Fruit fly (Drosophila melanogaster) whole organism, embryonic: ENCODE measurements around the gene mRRF2.
A peak's percentile ranks its signal among the peaks of the same experiment; 100 is the strongest.

ENCODE experiments used
- Aef1 ChIP-seq: fragments of 200-800 bp; sonication (Bioruptor generic); IDR thresholded peaks from 3 replicates; pipeline ENCODE4 v1.3.6; 2022; ENCODE audit warnings: missing biosample characterization, missing genetic modification characterization
- Bdp1 ChIP-seq: fragments of 200-800 bp; sonication (Bioruptor generic); optimal IDR thresholded peaks from 3 replicates; lab custom pipeline; 2016; ENCODE audit warnings: missing biosample characterization, missing genetic modification characterization
- BtbVII ChIP-seq: fragments of 200-800 bp; sonication (Bioruptor generic); optimal IDR thresholded peaks from 3 replicates; lab custom pipeline; 2017; ENCODE audit warnings: missing biosample characterization, mild to moderate bottlenecking, missing genetic modification characterization
- CG10366 ChIP-seq: fragments of 200-800 bp; sonication (Bioruptor generic); IDR thresholded peaks from 2 replicates; pipeline ENCODE4 v1.3.6; 2022; ENCODE audit warnings: missing biosample characterization, missing genetic modification characterization
- CG11247 ChIP-seq: fragments of 200-800 bp; sonication (Bioruptor generic); IDR thresholded peaks from 2 replicates; pipeline ENCODE4 v1.3.6; 2022; ENCODE audit warnings: missing biosample characterization, missing genetic modification characterization
- CG12391 ChIP-seq: fragments of 200-800 bp; sonication (Bioruptor generic); optimal IDR thresholded peaks from 3 replicates; lab custom pipeline; 2018; ENCODE audit warnings: missing biosample characterization, mild to moderate bottlenecking, missing genetic modification characterization, moderate library complexity
- CG14050 ChIP-seq: fragments of 200-800 bp; sonication (Bioruptor generic); IDR thresholded peaks from 3 replicates; pipeline ENCODE4 v1.3.6; 2022; ENCODE audit warnings: missing biosample characterization, missing genetic modification characterization
- CG14710 ChIP-seq: fragments of 200-800 bp; sonication (Bioruptor generic); optimal IDR thresholded peaks from 3 replicates; lab custom pipeline; 2019; ENCODE audit warnings: missing biosample characterization, mild to moderate bottlenecking, missing genetic modification characterization, moderate library complexity
- CG15269 ChIP-seq: fragments of 200-800 bp; sonication (Bioruptor generic); optimal IDR thresholded peaks from 2 replicates; lab custom pipeline; 2018; ENCODE audit warnings: missing biosample characterization, mild to moderate bottlenecking, missing genetic modification characterization, moderate library complexity
- CG15514 ChIP-seq: fragments of 200-800 bp; sonication (Bioruptor generic); optimal IDR thresholded peaks from 3 replicates; lab custom pipeline; 2017; ENCODE audit warnings: missing biosample characterization, missing genetic modification characterization, mild to moderate bottlenecking, moderate library complexity, missing genetic modification reagents
- CG17359 ChIP-seq: fragments of 200-800 bp; sonication (Bioruptor generic); optimal IDR thresholded peaks from 3 replicates; lab custom pipeline; 2018; ENCODE audit warnings: missing biosample characterization, mild to moderate bottlenecking, missing genetic modification characterization, moderate library complexity
- CG18599 ChIP-seq: fragments of 200-800 bp; sonication (Bioruptor generic); optimal IDR thresholded peaks from 3 replicates; lab custom pipeline; 2017; ENCODE audit warnings: missing biosample characterization, missing genetic modification characterization, mild to moderate bottlenecking, moderate library complexity, missing genetic modification reagents
- CG2875 ChIP-seq: fragments of 200-800 bp; sonication (Bioruptor generic); optimal IDR thresholded peaks from 2 replicates; lab custom pipeline; 2017; ENCODE audit warnings: missing biosample characterization, mild to moderate bottlenecking, missing genetic modification characterization, missing genetic modification reagents
- CG33213 ChIP-seq: fragments of 200-800 bp; sonication (Bioruptor generic); optimal IDR thresholded peaks from 3 replicates; lab custom pipeline; 2016; ENCODE audit warnings: missing biosample characterization, missing genetic modification characterization
- CG34376 ChIP-seq: fragments of 200-800 bp; sonication (Bioruptor generic); optimal IDR thresholded peaks from 2 replicates; lab custom pipeline; 2018; ENCODE audit warnings: missing biosample characterization, mild to moderate bottlenecking, missing genetic modification characterization
- CG3726 ChIP-seq: fragments of 200-800 bp; sonication (Bioruptor generic); IDR thresholded peaks from 3 replicates; pipeline ENCODE4, ENCODE4 v1.3.6; 2022; ENCODE audit warnings: missing biosample characterization, missing genetic modification characterization
- CG43689 ChIP-seq: fragments of 200-800 bp; sonication (Bioruptor generic); IDR thresholded peaks from 2 replicates; pipeline ENCODE4 v1.3.6; 2022; ENCODE audit warnings: missing biosample characterization, missing genetic modification characterization
- CG4820 ChIP-seq: fragments of 200-800 bp; sonication (Bioruptor generic); optimal IDR thresholded peaks from 3 replicates; lab custom pipeline; 2016; ENCODE audit warnings: missing biosample characterization, missing genetic modification characterization
- CG4854 ChIP-seq: fragments of 200-800 bp; sonication (Bioruptor generic); optimal IDR thresholded peaks from 2 replicates; lab custom pipeline; 2016; ENCODE audit warnings: missing biosample characterization, missing genetic modification characterization, inconsistent platforms
- CG6254 ChIP-seq: fragments of 200-800 bp; sonication (Bioruptor generic); optimal IDR thresholded peaks from 3 replicates; lab custom pipeline; 2017; ENCODE audit warnings: mild to moderate bottlenecking, missing biosample characterization, missing genetic modification reagents, missing genetic modification characterization
- CG6683 ChIP-seq: fragments of 200-800 bp; sonication (Bioruptor generic); optimal IDR thresholded peaks from 2 replicates; lab custom pipeline; 2017; ENCODE audit warnings: missing biosample characterization, mild to moderate bottlenecking, missing genetic modification characterization, missing genetic modification reagents
- CG6689 ChIP-seq: fragments of 200-800 bp; sonication (Bioruptor generic); IDR thresholded peaks from 2 replicates; pipeline ENCODE4 v1.3.6; 2022; ENCODE audit warnings: missing biosample characterization, missing genetic modification characterization
- CG8944 ChIP-seq: fragments of 200-800 bp; sonication (Bioruptor generic); optimal IDR thresholded peaks from 3 replicates; lab custom pipeline; 2016; ENCODE audit warnings: missing biosample characterization, missing genetic modification characterization
- CG9727 ChIP-seq: fragments of 200-800 bp; sonication (Bioruptor generic); optimal IDR thresholded peaks from 3 replicates; lab custom pipeline; 2017; ENCODE audit warnings: missing biosample characterization, mild to moderate bottlenecking, missing genetic modification characterization
- CHES-1-like ChIP-seq: fragments of 200-800 bp; sonication (Bioruptor generic); optimal IDR thresholded peaks from 2 replicates; lab custom pipeline; 2016; ENCODE audit warnings: missing biosample characterization, missing genetic modification characterization
- Chrac-16 ChIP-seq: fragments of 200-800 bp; sonication (Bioruptor generic); optimal IDR thresholded peaks from 3 replicates; lab custom pipeline; 2016; ENCODE audit warnings: missing biosample characterization, missing genetic modification characterization
- D ChIP-seq, 2 experiments: fragments of 200-800 bp in 1 of 2; fragments of >200 bp in 1 of 2; sonication (Bioruptor generic) in 1 of 2; optimal IDR thresholded peaks; 2 replicates in 1 of 2; 3 replicates in 1 of 2; lab custom pipeline; 2017; ENCODE audit warnings: mild to moderate bottlenecking in 1 of 2, missing biosample characterization in 1 of 2, missing genetic modification characterization in 1 of 2, missing genetic modification reagents in 1 of 2
- ERR ChIP-seq: fragments of 200-800 bp; sonication (Bioruptor generic); optimal IDR thresholded peaks from 2 replicates; lab custom pipeline; 2016; ENCODE audit warnings: missing biosample characterization, missing genetic modification characterization
- Fer1 ChIP-seq: fragments of 200-800 bp; sonication (Bioruptor generic); optimal IDR thresholded peaks from 2 replicates; lab custom pipeline; 2017; ENCODE audit warnings: missing biosample characterization, mild to moderate bottlenecking, missing genetic modification characterization
- NC2β ChIP-seq: fragments of 200-800 bp; sonication (Bioruptor generic); optimal IDR thresholded peaks from 2 replicates; lab custom pipeline; 2016; ENCODE audit warnings: missing biosample characterization, missing genetic modification characterization
- aop ChIP-seq: fragments of 200-800 bp; sonication (Bioruptor generic); IDR thresholded peaks from 2 replicates; pipeline ENCODE4 v1.3.6; 2022; ENCODE audit warnings: missing biosample characterization, missing genetic modification characterization
- chif ChIP-seq, 2 experiments: fragments of 200-800 bp; sonication (Bioruptor generic); optimal IDR thresholded peaks; 3 replicates each; lab custom pipeline; 2016; ENCODE audit warnings: missing biosample characterization in 2 of 2, missing genetic modification characterization in 2 of 2
- disco-r ChIP-seq: fragments of 200-800 bp; sonication (Bioruptor generic); optimal IDR thresholded peaks from 2 replicates; lab custom pipeline; 2016; ENCODE audit warnings: missing biosample characterization, missing genetic modification characterization
- en ChIP-seq: fragments of 200-800 bp; sonication (Bioruptor generic); optimal IDR thresholded peaks from 2 replicates; lab custom pipeline; 2016; ENCODE audit warnings: missing biosample characterization, missing genetic modification characterization
- esg ChIP-seq: fragments of 200-800 bp; sonication (Bioruptor generic); conservative IDR thresholded peaks from 2 replicates; pipeline ENCODE4 v1.3.6; 2022; ENCODE audit warnings: missing biosample characterization, missing genetic modification characterization
- fd102C ChIP-seq: fragments of 200-800 bp; sonication (Bioruptor generic); optimal IDR thresholded peaks from 2 replicates; lab custom pipeline; 2018; ENCODE audit warnings: missing biosample characterization, mild to moderate bottlenecking, missing genetic modification characterization, moderate library complexity
- gce ChIP-seq: fragments of 200-800 bp; sonication (Bioruptor generic); IDR thresholded peaks from 3 replicates; pipeline ENCODE4 v1.3.6; 2022; ENCODE audit warnings: missing biosample characterization, missing genetic modification characterization
- grau ChIP-seq: fragments of 200-800 bp; optimal IDR thresholded peaks from 3 replicates; lab custom pipeline; 2019; ENCODE audit warnings: missing biosample characterization, mild to moderate bottlenecking, missing genetic modification characterization, moderate library complexity
- gsb ChIP-seq: fragments of 200-800 bp; sonication (Bioruptor generic); IDR thresholded peaks from 2 replicates; pipeline ENCODE4 v1.3.6; 2022; ENCODE audit warnings: missing biosample characterization, missing genetic modification characterization
- hkb ChIP-seq, 2 experiments: fragments of 200-800 bp in 1 of 2; fragments of >200 bp in 1 of 2; sonication (Bioruptor generic) in 1 of 2; IDR thresholded peaks in 1 of 2; optimal IDR thresholded peaks in 1 of 2; 2 replicates each; pipeline versions ENCODE4 v1.3.6 to Lab custom; 2017 to 2022; ENCODE audit warnings: missing biosample characterization in 1 of 2, missing genetic modification characterization in 1 of 2
- kni ChIP-seq: fragments of 200-800 bp; sonication (Bioruptor generic); optimal IDR thresholded peaks from 3 replicates; lab custom pipeline; 2017; ENCODE audit warnings: mild to moderate bottlenecking, missing biosample characterization, missing genetic modification reagents, missing genetic modification characterization
- mirr ChIP-seq: fragments of 200-800 bp; sonication (Bioruptor generic); optimal IDR thresholded peaks from 3 replicates; lab custom pipeline; 2018; ENCODE audit warnings: missing biosample characterization, mild to moderate bottlenecking, missing genetic modification characterization
- onecut ChIP-seq: fragments of 200-800 bp; sonication (Bioruptor generic); IDR thresholded peaks from 2 replicates; pipeline ENCODE4 v1.3.6; 2022; ENCODE audit warnings: missing biosample characterization, missing genetic modification characterization
- phol ChIP-seq: fragments of 200-800 bp; sonication (Bioruptor generic); optimal IDR thresholded peaks from 3 replicates; lab custom pipeline; 2018; ENCODE audit warnings: missing biosample characterization, mild to moderate bottlenecking, missing genetic modification characterization, moderate library complexity
- pnt ChIP-seq: fragments of 200-800 bp; sonication (Bioruptor generic); optimal IDR thresholded peaks from 3 replicates; lab custom pipeline; 2016; ENCODE audit warnings: missing biosample characterization, missing genetic modification characterization
- ranshi ChIP-seq: fragments of 200-800 bp; sonication (Bioruptor generic); IDR thresholded peaks from 2 replicates; pipeline ENCODE4 v1.3.6; 2022; ENCODE audit warnings: missing biosample characterization, missing genetic modification characterization
- row ChIP-seq: fragments of 200-800 bp; sonication (Bioruptor generic); IDR thresholded peaks from 3 replicates; pipeline ENCODE4 v1.3.6; 2022; ENCODE audit warnings: missing biosample characterization, missing genetic modification characterization
- sqz ChIP-seq: fragments of 200-800 bp; sonication (Bioruptor generic); optimal IDR thresholded peaks from 3 replicates; lab custom pipeline; 2018; ENCODE audit warnings: missing biosample characterization, mild to moderate bottlenecking, missing genetic modification characterization
- vvl ChIP-seq: fragments of 200-800 bp; sonication (Bioruptor generic); IDR thresholded peaks from 2 replicates; pipeline ENCODE4 v1.3.6; 2022; ENCODE audit warnings: missing biosample characterization, missing genetic modification characterization

Gene mRRF2

DNA sequence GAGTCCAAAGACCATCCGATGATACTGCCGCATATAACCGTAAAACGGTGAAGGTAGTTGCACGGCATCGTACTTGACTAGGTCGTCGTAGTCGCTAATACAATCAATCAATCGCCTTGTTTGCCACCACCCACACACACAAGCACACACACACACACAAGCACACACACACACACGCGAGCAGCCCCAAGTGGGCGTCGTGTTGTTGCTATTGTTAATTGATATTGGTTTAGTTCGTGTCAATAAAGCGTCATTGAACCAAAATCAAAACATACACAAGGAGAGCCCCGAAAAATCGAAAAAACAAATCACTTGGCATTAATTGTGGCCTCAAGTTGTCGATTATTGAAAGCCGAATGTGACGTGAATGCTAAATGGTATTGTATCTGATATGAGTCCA lies 17.0 kb upstream of the mRRF2 start (continued):
- TF ChIP-seq grau (no peak), CG10366 (GFP tag; lab: Robert Waterston, UW) (peak; percentile 32), en (peak; percentile 12), D (optimal IDR thresholded peaks at IDR 0.05; lab: Kevin White, UChicago) (no peak), D (GFP tag; optimal IDR thresholded peaks at IDR 0.05; lab: Kevin White, UChicago) (peak; percentile 1), CG14710 (peak; percentile 34), kni (GFP tag; lab: Kevin White, UChicago) (peak; percentile 69), Bdp1 (peak; percentile 11), CG17359 (tag; lab: Kevin White, UChicago) (peak; percentile 59), onecut (GFP tag; lab: Robert Waterston, UW) (peak; percentile 40; the same call in 1 of the 2 replicates), CG33213 (peak; percentile 31), NC2β (GFP tag; lab: Kevin White, UChicago) (peak; percentile 15), Aef1 (GFP tag; lab: Robert Waterston, UW) (no peak), mirr (GFP tag; lab: Kevin White, UChicago) (peak; percentile 79), gce (GFP tag; lab: Robert Waterston, UW) (peak; percentile 75), ERR (GFP tag; lab: Kevin White, UChicago) (peak; percentile 1), CG15514 (GFP tag; lab: Kevin White, UChicago) (peak; percentile 59), CHES-1-like (peak; percentile 48), CG34376 (GFP tag; lab: Kevin White, UChicago) (peak; percentile 33), CG14050 (GFP tag; lab: Robert Waterston, UW) (0 out of 3 replicates have a peak, but pooled peaks have one; percentile 23), CG6683 (GFP tag; lab: Kevin White, UChicago) (peak; percentile 37), CG6254 (peak; percentile 26), chif (GFP tag; optimal IDR thresholded peaks at IDR 0.05; lab: Kevin White, UChicago) (peak; percentile 14 to 20), sqz (GFP tag; lab: Kevin White, UChicago) (no peak), CG11247 (GFP tag; lab: Robert Waterston, UW) (peak; percentile 52; the same call in 1 of the 2 replicates), ranshi (GFP tag; lab: Robert Waterston, UW) (peak; percentile 42; the same call in 1 of the 2 replicates), esg (GFP tag; lab: Robert Waterston, UW) (no peak), CG12391 (tag; lab: Kevin White, UChicago) (peak; percentile 11), CG8944 (GFP tag; lab: Kevin White, UChicago) (peak; percentile 5), CG3726 (GFP tag; lab: Robert Waterston, UW) (peak; percentile 57; the same call in 1 of the 3 replicates), fd102C (GFP tag; lab: Kevin White, UChicago) (no peak), hkb (optimal IDR thresholded peaks at IDR 0.05; lab: Kevin White, UChicago) (no peak), hkb (GFP tag; IDR thresholded peaks at IDR 0.05; lab: Robert Waterston, UW) (peak; percentile 76), CG43689 (GFP tag; lab: Robert Waterston, UW) (peak; percentile 40; the same call in 1 of the 2 replicates), CG4854 (GFP tag; lab: Kevin White, UChicago) (no peak), CG6689 (peak; percentile 36), phol (tag; lab: Kevin White, UChicago) (no peak), CG18599 (GFP tag; lab: Kevin White, UChicago) (peak; percentile 55), row (GFP tag; lab: Robert Waterston, UW) (peak; percentile 21; the same call in 1 of the 3 replicates), gsb (GFP tag; lab: Robert Waterston, UW) (peak; percentile 22; the same call in 1 of the 2 replicates), aop (no peak), Chrac-16 (GFP tag; lab: Kevin White, UChicago) (no peak), vvl (GFP tag; lab: Robert Waterston, UW) (peak; percentile 43; the same call in 1 of the 2 replicates), CG4820 (GFP tag; lab: Kevin White, UChicago) (peak; percentile 14), BtbVII (GFP tag; lab: Kevin White, UChicago) (peak; percentile 59), CG15269 (tag; lab: Kevin White, UChicago) (peak; percentile 33), disco-r (no peak), Fer1 (GFP tag; lab: Kevin White, UChicago) (peak; percentile 51), CG2875 (GFP tag; lab: Kevin White, UChicago) (peak; percentile 27), pnt (peak; percentile 30), CG9727 (GFP tag; lab: Kevin White, UChicago) (peak; percentile 65)
